Worm (Caenorhabditis elegans) whole organism, midembryonic: ENCODE measurements around the gene C06E2.2.

Experiments used
- cog-1 ChIP-seq: sonication (generic microtip); optimal IDR thresholded peaks from 2 replicates; lab custom pipeline; 2016; ENCODE audit warnings: missing genetic modification characterization, missing compliant biosample characterization
- flt-1 ChIP-seq: fragments of 200-800 bp; sonication (Bioruptor generic); IDR thresholded peaks from 2 replicates; pipeline ENCODE4 v1.3.6; 2022; ENCODE audit warnings: missing genetic modification characterization, missing compliant biosample characterization
- med-1 ChIP-seq: sonication (generic microtip); optimal IDR thresholded peaks from 2 replicates; lab custom pipeline; 2017; ENCODE audit warnings: missing genetic modification characterization, mild to moderate bottlenecking, missing compliant biosample characterization, antibody characterized with exemption, missing genetic modification reagents; ENCODE audit not compliant: insufficient read depth
- ref-1 ChIP-seq: fragments of 200-800 bp; sonication (Bioruptor generic); conservative IDR thresholded peaks from 2 replicates; pipeline ENCODE4 v1.3.6; 2022; ENCODE audit warnings: missing genetic modification reagents, missing genetic modification characterization, missing compliant biosample characterization
- tab-1 ChIP-seq: fragments of 200-800 bp; sonication (Bioruptor generic); IDR thresholded peaks from 2 replicates; pipeline ENCODE4 v1.3.6; 2022; ENCODE audit warnings: missing genetic modification characterization, missing compliant biosample characterization
- ztf-29 ChIP-seq: fragments of 200-800 bp; sonication (Bioruptor generic); IDR thresholded peaks from 2 replicates; pipeline ENCODE4 v1.3.6; 2022; ENCODE audit warnings: missing genetic modification reagents, missing genetic modification characterization, missing compliant biosample characterization

ce11 chrX:8911077-8911476 is 31.6 kb downstream of the C06E2.2 start, which contains the start of gene cyn-8:
- no peak for TF ChIP-seq med-1
- no peak for TF ChIP-seq cog-1 (tag; lab: Kevin White, UChicago)
- no peak for TF ChIP-seq ztf-29
- TF ChIP-seq ref-1 (GFP tag; lab: Robert Waterston, UW): no peak
- 0 out of 2 replicates have a peak, but pooled peaks have one; percentile 32 for TF ChIP-seq tab-1 (GFP tag; lab: Robert Waterston, UW)
- no peak for TF ChIP-seq flt-1 (GFP tag; lab: Robert Waterston, UW)
